Fruit fly (Drosophila melanogaster): ENCODE measurements around the gene hyx.
A peak's percentile ranks its signal among the peaks of the same experiment; 100 is the strongest.

The hyx gene

DNA sequence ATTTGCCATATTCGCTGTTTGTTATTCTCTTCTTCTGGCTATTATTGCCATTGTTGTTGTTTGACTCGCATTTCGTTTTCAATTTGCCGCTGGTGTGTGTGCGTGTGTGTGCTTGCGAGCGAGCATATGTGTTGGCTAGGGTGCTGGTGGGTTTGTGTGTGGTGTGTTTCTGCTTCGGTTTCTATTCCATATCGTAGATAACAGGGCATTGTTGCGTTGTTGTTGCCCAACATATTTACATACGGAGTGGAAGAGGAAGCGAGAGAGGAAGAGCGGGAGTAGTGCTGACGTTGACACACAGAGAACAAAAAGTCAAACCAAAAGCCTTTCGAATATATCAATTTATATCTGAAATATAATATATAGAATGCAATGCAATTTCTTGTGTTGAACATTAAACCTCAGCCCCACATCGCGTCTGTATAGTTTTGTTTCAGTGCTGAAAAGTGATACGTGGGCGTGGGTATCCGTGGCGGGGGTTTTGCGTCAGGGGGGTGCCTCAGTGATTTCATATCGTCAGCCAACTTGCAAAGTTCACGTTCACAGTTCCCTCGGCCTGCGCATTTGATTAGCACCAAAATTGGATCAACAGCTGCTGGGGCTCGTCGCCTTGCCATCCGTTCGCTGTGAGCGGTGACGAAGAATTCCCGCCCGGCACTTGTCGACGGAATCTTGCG, 16.0 kb downstream of the hyx start:
- no peak for TF ChIP-seq row (GFP tag; IDR thresholded peaks at IDR 0.05)
- TF ChIP-seq Bdp1 (GFP tag; optimal IDR thresholded peaks at IDR 0.05): no peak
- no peak for TF ChIP-seq ap (GFP tag; IDR thresholded peaks at IDR 0.05)
- TF ChIP-seq Fer2 (tag; optimal IDR thresholded peaks at IDR 0.05): peak; percentile 31
- TF ChIP-seq Fer3 (tag; optimal IDR thresholded peaks at IDR 0.05): peak; percentile 87
- TF ChIP-seq CG7928 (GFP tag; optimal IDR thresholded peaks at IDR 0.05): no peak
- TF ChIP-seq CG2889 (GFP tag; IDR thresholded peaks at IDR 0.05): no peak
- TF ChIP-seq caup (GFP tag; optimal IDR thresholded peaks at IDR 0.05; ENCODE audit: severe bottlenecking): peak; percentile 66
- TF ChIP-seq Pdp1 (GFP tag; optimal IDR thresholded peaks at IDR 0.05): peak in 1 of 2 experiments; percentile 77
- TF ChIP-seq CG9876 (GFP tag; optimal IDR thresholded peaks at IDR 0.05): no peak
- TF ChIP-seq CG1792 (GFP tag; optimal IDR thresholded peaks at IDR 0.05): no peak
- no peak for TF ChIP-seq bigmax (GFP tag; optimal IDR thresholded peaks at IDR 0.05)
- TF ChIP-seq Awh (GFP tag; IDR thresholded peaks at IDR 0.05): no peak
- TF ChIP-seq CG18476 (GFP tag; optimal IDR thresholded peaks at IDR 0.05): peak; percentile 36
- TF ChIP-seq gsb (GFP tag; IDR thresholded peaks at IDR 0.05): no peak
- TF ChIP-seq kni (GFP tag; optimal IDR thresholded peaks at IDR 0.05): peak; percentile 66
- TF ChIP-seq GATAe (GFP tag; conservative IDR thresholded peaks at IDR 0.05): no peak
- peak; percentile 67 for TF ChIP-seq sd (tag; optimal IDR thresholded peaks at IDR 0.05)
- TF ChIP-seq Meics (GFP tag; optimal IDR thresholded peaks at IDR 0.05): peak; percentile 78
- TF ChIP-seq crc (GFP tag; optimal IDR thresholded peaks at IDR 0.05): no peak
- no peak for TF ChIP-seq MBD-R2 (GFP tag; IDR thresholded peaks at IDR 0.05)
- peak; percentile 22 for TF ChIP-seq CG3163 (GFP tag; optimal IDR thresholded peaks at IDR 0.05)
- peak; percentile 59 for TF ChIP-seq jing (GFP tag; optimal IDR thresholded peaks at IDR 0.05)
- TF ChIP-seq CG18764 (GFP tag; optimal IDR thresholded peaks at IDR 0.05): peak; percentile 12
- no peak for TF ChIP-seq lmd (GFP tag; IDR thresholded peaks at IDR 0.05)
- no peak for TF ChIP-seq her (GFP tag; optimal IDR thresholded peaks at IDR 0.05)
- no peak for TF ChIP-seq CG10321 (GFP tag; IDR thresholded peaks at IDR 0.05)
- TF ChIP-seq hth (optimal IDR thresholded peaks at IDR 0.05): no peak
- TF ChIP-seq CG10543 (GFP tag; optimal IDR thresholded peaks at IDR 0.05): peak; percentile 75
- peak; percentile 52 for TF ChIP-seq pros (GFP tag; optimal IDR thresholded peaks at IDR 0.05)
- TF ChIP-seq CG6765 (GFP tag; optimal IDR thresholded peaks at IDR 0.05): peak; percentile 82
- TF ChIP-seq CG12744 (GFP tag; optimal IDR thresholded peaks at IDR 0.05): no peak
- peak; percentile 51 for TF ChIP-seq fd96Cb (tag; optimal IDR thresholded peaks at IDR 0.05)
- TF ChIP-seq Adf1 (GFP tag; IDR thresholded peaks at IDR 0.05): no peak
- TF ChIP-seq ham (GFP tag; IDR thresholded peaks at IDR 0.05): no peak
- no peak for TF ChIP-seq CG14965 (GFP tag; optimal IDR thresholded peaks at IDR 0.05; ENCODE audit: borderline replicate concordance)
- peak; percentile 39 for TF ChIP-seq fd64A (GFP tag; optimal IDR thresholded peaks at IDR 0.05)
- TF ChIP-seq CG11093 (GFP tag; IDR thresholded peaks at IDR 0.05): peak; percentile 70
- TF ChIP-seq CG13296 (GFP tag; optimal IDR thresholded peaks at IDR 0.05): peak; percentile 68
- no peak for TF ChIP-seq hkb (optimal IDR thresholded peaks at IDR 0.05)
- TF ChIP-seq hkb (GFP tag; IDR thresholded peaks at IDR 0.05): no peak
- peak; percentile 65 for TF ChIP-seq onecut (GFP tag; IDR thresholded peaks at IDR 0.05)
- peak in 1 of 3 experiments; percentile 9 for TF ChIP-seq lola (GFP tag; optimal IDR thresholded peaks at IDR 0.05)
- TF ChIP-seq Ravus (GFP tag; IDR thresholded peaks at IDR 0.05): no peak
- TF ChIP-seq CG15011 (GFP tag; optimal IDR thresholded peaks at IDR 0.05): peak; percentile 60
- peak; percentile 43 for TF ChIP-seq CG5245 (GFP tag; optimal IDR thresholded peaks at IDR 0.05)
- peak; percentile 56 for TF ChIP-seq Deaf1 (tag; optimal IDR thresholded peaks at IDR 0.05)
- peak; percentile 51 for TF ChIP-seq CG30431 (GFP tag; optimal IDR thresholded peaks at IDR 0.05)
- TF ChIP-seq trem (tag; optimal IDR thresholded peaks at IDR 0.05): peak; percentile 13
- peak; percentile 89 for TF ChIP-seq CG1603 (tag; optimal IDR thresholded peaks at IDR 0.05)
- TF ChIP-seq CG16815 (GFP tag; optimal IDR thresholded peaks at IDR 0.05): peak; percentile 49
